Fruit fly (Drosophila melanogaster) whole organism, embryonic: ENCODE data around the gene Muc4B.

Source experiments
- C15 ChIP-seq: fragments of 200-800 bp; sonication (Bioruptor generic); IDR thresholded peaks from 3 replicates; pipeline ENCODE4 v1.3.6; 2022; ENCODE audit warnings: missing biosample characterization, missing genetic modification characterization
- CG12071 ChIP-seq: fragments of 200-800 bp; sonication (Bioruptor generic); optimal IDR thresholded peaks from 3 replicates; lab custom pipeline; 2018; ENCODE audit warnings: missing biosample characterization, mild to moderate bottlenecking, missing genetic modification characterization
- CG12769 ChIP-seq: fragments of 200-800 bp; sonication (Bioruptor generic); optimal IDR thresholded peaks from 2 replicates; lab custom pipeline; 2019; ENCODE audit warnings: missing biosample characterization, mild to moderate bottlenecking, missing genetic modification characterization, moderate library complexity
- CG13287 ChIP-seq: fragments of 200-800 bp; sonication (Bioruptor generic); IDR thresholded peaks from 2 replicates; pipeline ENCODE4 v1.3.6; 2022; ENCODE audit warnings: missing biosample characterization, missing genetic modification characterization; ENCODE audit not compliant: partially characterized antibody
- CG15011 ChIP-seq: fragments of 200-800 bp; sonication (Bioruptor generic); optimal IDR thresholded peaks from 3 replicates; lab custom pipeline; 2018; ENCODE audit warnings: missing biosample characterization, mild to moderate bottlenecking, missing genetic modification characterization
- CG15479 ChIP-seq: fragments of 200-800 bp; sonication (Bioruptor generic); optimal IDR thresholded peaks from 3 replicates; lab custom pipeline; 2019; ENCODE audit warnings: missing biosample characterization, mild to moderate bottlenecking, missing genetic modification characterization, moderate library complexity
- CG15514 ChIP-seq: fragments of 200-800 bp; sonication (Bioruptor generic); optimal IDR thresholded peaks from 3 replicates; lab custom pipeline; 2017; ENCODE audit warnings: missing biosample characterization, missing genetic modification characterization, mild to moderate bottlenecking, moderate library complexity, missing genetic modification reagents
- CG17385 ChIP-seq: fragments of 200-800 bp; sonication (Bioruptor generic); optimal IDR thresholded peaks from 3 replicates; lab custom pipeline; 2018; ENCODE audit warnings: missing biosample characterization, mild to moderate bottlenecking, missing genetic modification characterization
- CG17568 ChIP-seq: fragments of 200-800 bp; sonication (Bioruptor generic); optimal IDR thresholded peaks from 2 replicates; lab custom pipeline; 2018; ENCODE audit warnings: missing biosample characterization, mild to moderate bottlenecking, missing genetic modification characterization, moderate library complexity
- CG18619 ChIP-seq: fragments of 200-800 bp; sonication (Bioruptor generic); optimal IDR thresholded peaks from 3 replicates; lab custom pipeline; 2017; ENCODE audit warnings: missing biosample characterization, mild to moderate bottlenecking, missing genetic modification characterization
- CG2202 ChIP-seq: fragments of 200-800 bp; sonication (Bioruptor generic); optimal IDR thresholded peaks from 2 replicates; lab custom pipeline; 2018; ENCODE audit warnings: missing biosample characterization, mild to moderate bottlenecking, missing genetic modification characterization
- CG2712 ChIP-seq: fragments of 200-800 bp; optimal IDR thresholded peaks from 3 replicates; lab custom pipeline; 2019; ENCODE audit warnings: missing biosample characterization, mild to moderate bottlenecking, missing genetic modification characterization, moderate library complexity
- CG31365 ChIP-seq: fragments of 200-800 bp; sonication (Bioruptor generic); optimal IDR thresholded peaks from 2 replicates; lab custom pipeline; 2018; ENCODE audit warnings: missing biosample characterization, mild to moderate bottlenecking, missing genetic modification characterization
- CG31441 ChIP-seq: fragments of 200-800 bp; sonication (Bioruptor generic); IDR thresholded peaks from 2 replicates; pipeline ENCODE4 v1.3.6; 2022; ENCODE audit warnings: missing biosample characterization, missing genetic modification characterization
- CG32767 ChIP-seq: fragments of 200-800 bp; sonication (Bioruptor generic); IDR thresholded peaks from 2 replicates; pipeline ENCODE4 v1.3.6; 2022; ENCODE audit warnings: missing biosample characterization, missing genetic modification characterization
- CG34376 ChIP-seq: fragments of 200-800 bp; sonication (Bioruptor generic); optimal IDR thresholded peaks from 2 replicates; lab custom pipeline; 2018; ENCODE audit warnings: missing biosample characterization, mild to moderate bottlenecking, missing genetic modification characterization
- CG5953 ChIP-seq: fragments of 200-800 bp; sonication (Bioruptor generic); IDR thresholded peaks from 2 replicates; pipeline ENCODE4 v1.3.6; 2022; ENCODE audit warnings: missing biosample characterization, missing genetic modification characterization
- CG6272 ChIP-seq: fragments of 200-800 bp; sonication (Bioruptor generic); IDR thresholded peaks from 2 replicates; pipeline ENCODE4 v1.3.6; 2022; ENCODE audit warnings: missing biosample characterization, missing genetic modification characterization
- CG7271 ChIP-seq: fragments of 200-800 bp; sonication (Bioruptor generic); optimal IDR thresholded peaks from 2 replicates; lab custom pipeline; 2018; ENCODE audit warnings: missing biosample characterization, mild to moderate bottlenecking, missing genetic modification characterization, moderate library complexity
- CG7963 ChIP-seq: fragments of 200-800 bp; sonication (Bioruptor generic); IDR thresholded peaks from 3 replicates; pipeline ENCODE4 v1.3.6; 2022; ENCODE audit warnings: missing biosample characterization, missing genetic modification characterization; ENCODE audit not compliant: partially characterized antibody
- CG9817 ChIP-seq: fragments of 200-800 bp; sonication (Bioruptor generic); optimal IDR thresholded peaks from 2 replicates; lab custom pipeline; 2018; ENCODE audit warnings: missing biosample characterization, mild to moderate bottlenecking, missing genetic modification characterization, moderate library complexity
- Dek ChIP-seq: fragments of 200-800 bp; sonication (Bioruptor generic); optimal IDR thresholded peaks from 3 replicates; lab custom pipeline; 2019; ENCODE audit warnings: missing biosample characterization, mild to moderate bottlenecking, missing genetic modification characterization, moderate library complexity
- Eip74EF ChIP-seq, 2 experiments: fragments of 200-800 bp in 1 of 2; fragments of >200 bp in 1 of 2; sonication (Bioruptor generic) in 1 of 2; optimal IDR thresholded peaks; 2 replicates each; lab custom pipeline; 2017 to 2019; ENCODE audit warnings: missing biosample characterization in 2 of 2, missing genetic modification characterization in 2 of 2, mild to moderate bottlenecking in 1 of 2, moderate library complexity in 1 of 2
- HLH4C ChIP-seq: fragments of 200-800 bp; sonication (Bioruptor generic); IDR thresholded peaks from 3 replicates; pipeline ENCODE4 v1.3.6; 2022; ENCODE audit warnings: missing biosample characterization, missing genetic modification characterization; ENCODE audit not compliant: partially characterized antibody
- Hey ChIP-seq: fragments of 200-800 bp; sonication (Bioruptor generic); optimal IDR thresholded peaks from 3 replicates; lab custom pipeline; 2018; ENCODE audit warnings: missing biosample characterization, mild to moderate bottlenecking, missing genetic modification characterization
- Hr3 ChIP-seq: fragments of 200-800 bp; sonication (Bioruptor generic); optimal IDR thresholded peaks from 3 replicates; lab custom pipeline; 2016; ENCODE audit warnings: missing biosample characterization, missing genetic modification characterization
- Kr ChIP-seq: fragments of 200-800 bp; sonication (Bioruptor generic); optimal IDR thresholded peaks from 2 replicates; lab custom pipeline; 2017; ENCODE audit warnings: missing biosample characterization, mild to moderate bottlenecking, missing genetic modification characterization
- Nf-YC ChIP-seq: fragments of 200-800 bp; optimal IDR thresholded peaks from 3 replicates; lab custom pipeline; 2019; ENCODE audit warnings: missing biosample characterization, mild to moderate bottlenecking, missing genetic modification characterization, moderate library complexity
- Oli ChIP-seq: fragments of 200-800 bp; sonication (Bioruptor generic); optimal IDR thresholded peaks from 2 replicates; lab custom pipeline; 2018; ENCODE audit warnings: missing biosample characterization, mild to moderate bottlenecking, missing genetic modification characterization, moderate library complexity
- Optix ChIP-seq: fragments of 200-800 bp; sonication (Bioruptor generic); IDR thresholded peaks from 3 replicates; pipeline ENCODE4 v1.3.6; 2022; ENCODE audit warnings: missing biosample characterization, missing genetic modification characterization
- PHDP ChIP-seq: fragments of 200-800 bp; sonication (Bioruptor generic); optimal IDR thresholded peaks from 3 replicates; lab custom pipeline; 2018; ENCODE audit warnings: missing biosample characterization, mild to moderate bottlenecking, missing genetic modification characterization, moderate library complexity
- Sox100B ChIP-seq: fragments of 200-800 bp; sonication (Bioruptor generic); optimal IDR thresholded peaks from 3 replicates; lab custom pipeline; 2018; ENCODE audit warnings: missing biosample characterization, mild to moderate bottlenecking, missing genetic modification characterization
- amos ChIP-seq: fragments of 200-800 bp; sonication (Bioruptor generic); IDR thresholded peaks from 2 replicates; pipeline ENCODE4 v1.3.6; 2022; ENCODE audit warnings: missing biosample characterization, missing genetic modification characterization; ENCODE audit not compliant: partially characterized antibody
- bowl ChIP-seq: fragments of 200-800 bp; sonication (Bioruptor generic); IDR thresholded peaks from 2 replicates; pipeline ENCODE4 v1.3.6; 2022; ENCODE audit warnings: missing biosample characterization, missing genetic modification characterization
- fd64A ChIP-seq: fragments of 200-800 bp; sonication (Bioruptor generic); optimal IDR thresholded peaks from 3 replicates; lab custom pipeline; 2018; ENCODE audit warnings: missing biosample characterization, mild to moderate bottlenecking, missing genetic modification characterization
- h ChIP-seq: fragments of >200 bp; optimal IDR thresholded peaks from 2 replicates; lab custom pipeline; 2017
- hkb ChIP-seq, 2 experiments: fragments of 200-800 bp in 1 of 2; fragments of >200 bp in 1 of 2; sonication (Bioruptor generic) in 1 of 2; IDR thresholded peaks in 1 of 2; optimal IDR thresholded peaks in 1 of 2; 2 replicates each; pipeline versions ENCODE4 v1.3.6 to Lab custom; 2017 to 2022; ENCODE audit warnings: missing biosample characterization in 1 of 2, missing genetic modification characterization in 1 of 2
- p53 ChIP-seq: fragments of 200-800 bp; sonication (Bioruptor generic); optimal IDR thresholded peaks from 2 replicates; lab custom pipeline; 2016; ENCODE audit warnings: missing biosample characterization, missing genetic modification characterization
- peb ChIP-seq: fragments of 200-800 bp; sonication (Bioruptor generic); IDR thresholded peaks from 2 replicates; pipeline ENCODE4 v1.3.6; 2022; ENCODE audit warnings: missing biosample characterization, missing genetic modification characterization
- pfk ChIP-seq: fragments of 200-800 bp; sonication (Bioruptor generic); optimal IDR thresholded peaks from 2 replicates; lab custom pipeline; 2018; ENCODE audit warnings: missing biosample characterization, mild to moderate bottlenecking, missing genetic modification characterization, moderate library complexity
- salm ChIP-seq: fragments of 200-800 bp; sonication (Bioruptor generic); optimal IDR thresholded peaks from 2 replicates; lab custom pipeline; 2018; ENCODE audit warnings: missing biosample characterization, mild to moderate bottlenecking, missing genetic modification characterization
- sc ChIP-seq, 3 experiments: fragments of >200 bp in 2 of 3; fragments of 200-800 bp in 1 of 3; sonication (Bioruptor generic) in 1 of 3; optimal IDR thresholded peaks; 2 replicates in 2 of 3; 3 replicates in 1 of 3; lab custom pipeline; 2017; ENCODE audit warnings: mild to moderate bottlenecking in 1 of 3, missing biosample characterization in 1 of 3, missing genetic modification characterization in 1 of 3, missing genetic modification reagents in 1 of 3
- sisA ChIP-seq: fragments of 200-800 bp; sonication (Bioruptor generic); IDR thresholded peaks from 2 replicates; pipeline ENCODE4 v1.3.6; 2022; ENCODE audit warnings: missing biosample characterization, missing genetic modification characterization
- sug ChIP-seq: fragments of 200-800 bp; optimal IDR thresholded peaks from 2 replicates; lab custom pipeline; 2019; ENCODE audit warnings: missing biosample characterization, mild to moderate bottlenecking, missing genetic modification characterization, moderate library complexity
- tll ChIP-seq, 2 experiments: fragments of 200-800 bp in 1 of 2; fragments of >200 bp in 1 of 2; sonication (Bioruptor generic) in 1 of 2; optimal IDR thresholded peaks; 2 replicates each; lab custom pipeline; 2017 to 2019; ENCODE audit warnings: missing biosample characterization in 2 of 2, missing genetic modification characterization in 2 of 2, mild to moderate bottlenecking in 1 of 2, moderate library complexity in 1 of 2
- zen ChIP-seq: fragments of 200-800 bp; sonication (Bioruptor generic); optimal IDR thresholded peaks from 3 replicates; lab custom pipeline; 2018; ENCODE audit warnings: missing biosample characterization, mild to moderate bottlenecking, missing genetic modification characterization, moderate library complexity
- zfh1 ChIP-seq: fragments of 200-800 bp; sonication (Bioruptor generic); IDR thresholded peaks from 3 replicates; pipeline ENCODE4 v1.3.6; 2022; ENCODE audit warnings: missing biosample characterization, missing genetic modification characterization
- zfh2 ChIP-seq: fragments of 200-800 bp; sonication (Bioruptor generic); optimal IDR thresholded peaks from 2 replicates; lab custom pipeline; 2016; ENCODE audit warnings: missing biosample characterization, missing genetic modification characterization

Gene Muc4B

dm6 chrX:4202235-4202794 is 43.6 kb downstream of the Muc4B start (continued):
- no peak for TF ChIP-seq bowl (GFP tag; lab: Robert Waterston, UW)
- no peak for TF ChIP-seq p53 (GFP tag; lab: Kevin White, UChicago)
- peak in 1 of 2 experiments; percentile 2 for TF ChIP-seq Eip74EF (GFP tag; optimal IDR thresholded peaks at IDR 0.05; lab: Kevin White, UChicago)
- TF ChIP-seq hkb (optimal IDR thresholded peaks at IDR 0.05; lab: Kevin White, UChicago) = no peak
- TF ChIP-seq hkb (GFP tag; IDR thresholded peaks at IDR 0.05; lab: Robert Waterston, UW) = peak; percentile 51; the same call in 1 of the 2 replicates
- TF ChIP-seq sug = peak; percentile 52
- no peak for TF ChIP-seq sisA (GFP tag; lab: Robert Waterston, UW)
- TF ChIP-seq CG7271 (tag; lab: Kevin White, UChicago) = peak; percentile 65
- TF ChIP-seq CG7963 (GFP tag; lab: Robert Waterston, UW) = no peak
- no peak for TF ChIP-seq CG32767 (GFP tag; lab: Robert Waterston, UW)
- peak; percentile 74 for TF ChIP-seq CG15479 (GFP tag; lab: Kevin White, UChicago)
- no peak for TF ChIP-seq h (lab: Kevin White, UChicago)
- TF ChIP-seq CG2712 (tag; lab: Kevin White, UChicago) = peak; percentile 18
- peak; percentile 43 for TF ChIP-seq CG17385 (GFP tag; lab: Kevin White, UChicago)
- peak; percentile 58 for TF ChIP-seq CG12071
- TF ChIP-seq CG13287 (GFP tag; lab: Robert Waterston, UW) = no peak
- TF ChIP-seq CG31441 (GFP tag; lab: Robert Waterston, UW) = peak; percentile 37; the same call in 1 of the 2 replicates
- peak; percentile 80 for TF ChIP-seq CG17568 (GFP tag; lab: Kevin White, UChicago)
- TF ChIP-seq pfk (GFP tag; lab: Kevin White, UChicago) = peak; percentile 54
- no peak for TF ChIP-seq Nf-YC (tag; lab: Kevin White, UChicago)
- TF ChIP-seq zen (tag; lab: Kevin White, UChicago) = peak; percentile 34
- TF ChIP-seq CG9817 (tag; lab: Kevin White, UChicago) = no peak
- no peak for TF ChIP-seq CG6272 (GFP tag; lab: Robert Waterston, UW)
- peak; percentile 49 for TF ChIP-seq CG2202 (tag; lab: Kevin White, UChicago)
- TF ChIP-seq Dek (tag; lab: Kevin White, UChicago) = peak; percentile 25
- no peak for TF ChIP-seq Hr3
- no peak for TF ChIP-seq sc (optimal IDR thresholded peaks at IDR 0.05; lab: Kevin White, UChicago)
- TF ChIP-seq sc (GFP tag; optimal IDR thresholded peaks at IDR 0.05; lab: Kevin White, UChicago) = peak; percentile 35
- peak; percentile 37 for TF ChIP-seq CG34376 (GFP tag; lab: Kevin White, UChicago)
- peak; percentile 38 for TF ChIP-seq CG31365
- no peak for TF ChIP-seq CG5953
- TF ChIP-seq Oli (tag; lab: Kevin White, UChicago) = no peak
- peak; percentile 52 for TF ChIP-seq CG18619 (GFP tag; lab: Kevin White, UChicago)
- TF ChIP-seq amos (GFP tag; lab: Robert Waterston, UW) = no peak
- TF ChIP-seq CG15011 = peak; percentile 46
- TF ChIP-seq Kr = peak; percentile 30
- no peak for TF ChIP-seq zfh2 (GFP tag; lab: Kevin White, UChicago)
- TF ChIP-seq salm (tag; lab: Kevin White, UChicago) = peak; percentile 40
- TF ChIP-seq PHDP (tag; lab: Kevin White, UChicago) = peak; percentile 27
- no peak for TF ChIP-seq peb (GFP tag; lab: Robert Waterston, UW)
- TF ChIP-seq fd64A = peak; percentile 49
- TF ChIP-seq C15 (GFP tag; lab: Robert Waterston, UW) = no peak
- TF ChIP-seq CG12769 (tag; lab: Kevin White, UChicago) = peak; percentile 10
- no peak for TF ChIP-seq Optix (GFP tag; lab: Robert Waterston, UW)
- TF ChIP-seq HLH4C (GFP tag; lab: Robert Waterston, UW) = no peak
- peak in 1 of 2 experiments; percentile 84 for TF ChIP-seq tll (GFP tag; optimal IDR thresholded peaks at IDR 0.05; lab: Kevin White, UChicago)
- peak; percentile 58 for TF ChIP-seq CG15514 (GFP tag; lab: Kevin White, UChicago)
- peak; percentile 39 for TF ChIP-seq Sox100B (GFP tag; lab: Kevin White, UChicago)
- TF ChIP-seq Hey = peak; percentile 36
- TF ChIP-seq zfh1 (GFP tag; lab: Robert Waterston, UW) = 0 out of 3 replicates have a peak, but pooled peaks have one; percentile 36
